Fruit fly (Drosophila melanogaster) whole organism, prepupa: Measurements from ENCODE around the gene CG16989.

ENCODE experiments used
- Blimp-1 ChIP-seq: fragments of 200-800 bp; sonication (Bioruptor generic); optimal IDR thresholded peaks from 3 replicates; lab custom pipeline; 2017; ENCODE audit warnings: missing biosample characterization, missing genetic modification characterization, mild to moderate bottlenecking, moderate library complexity, missing genetic modification reagents
- CG34406 ChIP-seq: fragments of 200-800 bp; sonication (Bioruptor generic); optimal IDR thresholded peaks from 3 replicates; lab custom pipeline; 2016; ENCODE audit warnings: missing biosample characterization, missing genetic modification characterization
- CG3919 ChIP-seq: fragments of 200-800 bp; sonication (Bioruptor generic); optimal IDR thresholded peaks from 3 replicates; lab custom pipeline; 2016; ENCODE audit warnings: missing biosample characterization, missing genetic modification characterization
- CG6276 ChIP-seq: fragments of 200-800 bp; sonication (Bioruptor generic); optimal IDR thresholded peaks from 2 replicates; lab custom pipeline; 2017; ENCODE audit warnings: missing biosample characterization, mild to moderate bottlenecking, missing genetic modification characterization
- CG6792 ChIP-seq: fragments of 200-800 bp; sonication (Bioruptor generic); optimal IDR thresholded peaks from 3 replicates; lab custom pipeline; 2016; ENCODE audit warnings: missing biosample characterization, missing genetic modification characterization
- CG7368 ChIP-seq: fragments of 200-800 bp; sonication (Bioruptor generic); optimal IDR thresholded peaks from 3 replicates; lab custom pipeline; 2016; ENCODE audit warnings: missing biosample characterization, missing genetic modification characterization
- CG8319 ChIP-seq: fragments of 200-800 bp; sonication (Bioruptor generic); optimal IDR thresholded peaks from 3 replicates; lab custom pipeline; 2016; ENCODE audit warnings: missing biosample characterization, missing genetic modification characterization
- Ets21C ChIP-seq: fragments of 200-800 bp; sonication (Bioruptor generic); optimal IDR thresholded peaks from 3 replicates; lab custom pipeline; 2016; ENCODE audit warnings: missing biosample characterization, missing genetic modification characterization
- Lpt ChIP-seq: fragments of 200-800 bp; sonication (Bioruptor generic); optimal IDR thresholded peaks from 3 replicates; lab custom pipeline; 2016; ENCODE audit warnings: missing biosample characterization, missing genetic modification characterization
- OdsH ChIP-seq: fragments of 200-800 bp; sonication (Bioruptor generic); optimal IDR thresholded peaks from 3 replicates; lab custom pipeline; 2016; ENCODE audit warnings: missing biosample characterization, missing genetic modification characterization
- dac ChIP-seq: fragments of 200-800 bp; sonication (Bioruptor generic); optimal IDR thresholded peaks from 2 replicates; lab custom pipeline; 2017; ENCODE audit warnings: missing biosample characterization, mild to moderate bottlenecking, missing genetic modification characterization
- fd59A ChIP-seq: fragments of 200-800 bp; sonication (Bioruptor generic); optimal IDR thresholded peaks from 2 replicates; lab custom pipeline; 2017; ENCODE audit warnings: missing biosample characterization, mild to moderate bottlenecking, missing genetic modification characterization, missing genetic modification reagents

DNA sequence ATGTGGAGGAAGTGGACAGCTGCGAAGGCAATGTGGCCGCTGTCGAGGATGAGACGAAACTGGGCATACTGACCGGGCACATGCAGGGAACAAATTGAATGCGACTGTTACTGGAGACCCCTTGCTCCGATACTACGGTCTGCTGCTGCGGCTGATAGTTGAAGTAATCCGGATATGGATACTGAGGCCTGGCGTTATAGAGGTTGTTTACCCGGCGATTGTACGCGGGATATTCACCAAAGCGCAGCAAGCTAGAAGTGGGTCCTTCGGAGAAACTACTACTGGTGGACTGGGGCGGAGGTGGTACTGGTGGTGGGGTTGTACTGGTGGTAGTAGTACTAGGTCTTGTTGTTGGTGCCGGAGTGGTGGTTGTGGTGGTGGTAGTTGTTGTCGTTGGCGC lies 42.9 kb upstream of the CG16989 start, which contains the start of gene CG5254:
- no peak for TF ChIP-seq Blimp-1
- no peak for TF ChIP-seq Lpt (GFP tag; lab: Kevin White, UChicago)
- no peak for TF ChIP-seq CG6276 (GFP tag; lab: Kevin White, UChicago)
- TF ChIP-seq Ets21C, result no peak
- TF ChIP-seq CG6792, result no peak
- no peak for TF ChIP-seq CG34406 (GFP tag; lab: Kevin White, UChicago)
- TF ChIP-seq fd59A (GFP tag; lab: Kevin White, UChicago), result no peak
- TF ChIP-seq OdsH (GFP tag; lab: Kevin White, UChicago), result no peak
- TF ChIP-seq CG7368 (GFP tag; lab: Kevin White, UChicago), result no peak
- no peak for TF ChIP-seq dac (GFP tag; lab: Kevin White, UChicago)
- TF ChIP-seq CG8319 (GFP tag; lab: Kevin White, UChicago), result no peak
- TF ChIP-seq CG3919 (GFP tag; lab: Kevin White, UChicago), result no peak
